Worm (Caenorhabditis elegans): ENCODE results near the gene C53A3.1.

DNA sequence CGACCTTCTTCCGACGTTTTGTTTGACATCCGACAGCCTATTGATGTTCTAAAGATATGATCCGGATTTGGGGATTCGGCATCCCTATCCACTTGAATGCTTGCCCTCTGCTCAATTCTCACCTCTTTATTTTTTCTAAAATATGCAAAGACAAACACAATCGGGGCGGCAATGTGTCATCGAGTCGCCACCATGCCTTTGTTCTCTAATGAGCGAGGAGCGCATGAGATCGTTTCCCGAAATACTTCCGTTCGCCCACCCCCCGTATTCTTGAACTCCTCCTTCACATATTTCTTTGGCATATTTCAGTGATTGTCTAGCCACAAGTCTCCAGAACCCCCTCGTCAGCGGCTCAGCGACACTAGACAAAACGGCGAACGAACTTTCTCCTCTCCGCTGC, 39.3 kb upstream of the C53A3.1 start, which contains the start of gene cyn-17:
- TF ChIP-seq pqm-1 (tag; optimal IDR thresholded peaks at IDR 0.05) (no peak), mep-1 (tag; optimal IDR thresholded peaks at IDR 0.05) (no peak), nhr-90 (tag; optimal IDR thresholded peaks at IDR 0.05; ENCODE audit: poor library complexity) (no peak), ztf-4 (tag; optimal IDR thresholded peaks at IDR 0.05) (no peak), nhr-237 (tag; optimal IDR thresholded peaks at IDR 0.05) (no peak), C34B4.2 (tag; optimal IDR thresholded peaks at IDR 0.05) (no peak), nhr-84 (tag; optimal IDR thresholded peaks at IDR 0.05) (no peak), ama-1 (optimal IDR thresholded peaks at IDR 0.05) (no peak), lin-13 (GFP tag; optimal IDR thresholded peaks at IDR 0.05) (no peak)

All from whole organism, L1 larva.